Fruit fly (Drosophila melanogaster) whole organism: ENCODE data around the gene eIF4H2.

Experiments
- CG8478 ChIP-seq: fragments of >200 bp; optimal IDR thresholded peaks from 2 replicates; lab custom pipeline; 2018; ENCODE audit warnings: inconsistent platforms
- Dll ChIP-seq: fragments of >200 bp; optimal IDR thresholded peaks from 2 replicates; lab custom pipeline; 2017
- EcR ChIP-seq, 2 experiments: fragments of >200 bp; optimal IDR thresholded peaks; 2 replicates each; lab custom pipeline; 2017; ENCODE audit warnings: missing biosample characterization in 2 of 2, missing genetic modification characterization in 2 of 2, missing genetic modification reagents in 2 of 2
- pan ChIP-seq: fragments of >200 bp; optimal IDR thresholded peaks from 2 replicates; lab custom pipeline; 2017
- psq ChIP-seq: fragments of >200 bp; optimal IDR thresholded peaks from 2 replicates; lab custom pipeline; 2017
- usp ChIP-seq: fragments of >200 bp; optimal IDR thresholded peaks from 2 replicates; lab custom pipeline; 2017; ENCODE audit warnings: missing biosample characterization, missing genetic modification characterization, mixed read lengths

Gene eIF4H2

dm6 chr3R:30772779-30773546 is 47.1 kb downstream of the eIF4H2 start:
- TF ChIP-seq psq = no peak
- TF ChIP-seq Dll (lab: Kevin White, UChicago) = no peak
- TF ChIP-seq CG8478 (lab: Kevin White, UChicago) = no peak
- no peak for TF ChIP-seq EcR (GFP tag; optimal IDR thresholded peaks at IDR 0.05; lab: Kevin White, UChicago)
- TF ChIP-seq pan (lab: Kevin White, UChicago) = no peak
- no peak for TF ChIP-seq usp (GFP tag; lab: Kevin White, UChicago)

- TF ChIP-seq pan (lab: Kevin White, UChicago) = no peak
- no peak for TF ChIP-seq Dll (lab: Kevin White, UChicago)
- no peak for TF ChIP-seq psq
- no peak for TF ChIP-seq CG8478 (lab: Kevin White, UChicago)
- TF ChIP-seq usp (GFP tag; lab: Kevin White, UChicago) = no peak
- no peak for TF ChIP-seq EcR (GFP tag; optimal IDR thresholded peaks at IDR 0.05; lab: Kevin White, UChicago)
Measured at dm6 chr3R:30775249-30775648, 49.4 kb downstream of the eIF4H2 start.

- TF ChIP-seq usp (GFP tag; lab: Kevin White, UChicago) = no peak
- TF ChIP-seq EcR (GFP tag; optimal IDR thresholded peaks at IDR 0.05; lab: Kevin White, UChicago) = no peak
- TF ChIP-seq psq = no peak
- TF ChIP-seq CG8478 (lab: Kevin White, UChicago) = no peak
- TF ChIP-seq pan (lab: Kevin White, UChicago) = no peak
- TF ChIP-seq Dll (lab: Kevin White, UChicago) = no peak
Measured at dm6 chr3R:30775933-30776332, 50.0 kb downstream of the eIF4H2 start.
